Worm (Caenorhabditis elegans) whole organism, early embryonic: ENCODE measurements around the gene his-39.

ENCODE experiments used
- B0310.2 ChIP-seq: sonication (generic microtip); optimal IDR thresholded peaks from 2 replicates; lab custom pipeline; 2016; ENCODE audit warnings: mild to moderate bottlenecking, missing genetic modification characterization, missing compliant biosample characterization
- F13C5.2 ChIP-seq: sonication (generic microtip); optimal IDR thresholded peaks from 2 replicates; lab custom pipeline; 2017; ENCODE audit warnings: mild to moderate bottlenecking, missing genetic modification characterization, inconsistent platforms, missing compliant biosample characterization
- ama-1 ChIP-seq: fragments of 150-350 bp; optimal IDR thresholded peaks from 2 replicates; lab custom pipeline; 2014
- ceh-36 ChIP-seq: sonication (generic microtip); optimal IDR thresholded peaks from 2 replicates; lab custom pipeline; 2016; ENCODE audit warnings: missing genetic modification characterization, inconsistent platforms, missing compliant biosample characterization
- flt-1 ChIP-seq: fragments of 200-800 bp; sonication (Bioruptor generic); IDR thresholded peaks from 2 replicates; pipeline ENCODE4 v1.3.6; 2022; ENCODE audit warnings: missing genetic modification characterization, missing compliant biosample characterization
- hmbx-1 ChIP-seq: sonication (generic microtip); optimal IDR thresholded peaks from 2 replicates; lab custom pipeline; 2016; ENCODE audit warnings: mild to moderate bottlenecking, missing genetic modification characterization, missing compliant biosample characterization
- hnd-1 ChIP-seq: sonication (generic microtip); optimal IDR thresholded peaks from 2 replicates; lab custom pipeline; 2016; ENCODE audit warnings: missing genetic modification characterization, missing compliant biosample characterization
- pes-1 ChIP-seq: fragments of 200-800 bp; sonication (Bioruptor generic); IDR thresholded peaks from 2 replicates; pipeline ENCODE4 v1.3.6; 2022; ENCODE audit warnings: missing genetic modification reagents, missing genetic modification characterization, missing compliant biosample characterization
- scrt-1 ChIP-seq: fragments of 200-800 bp; sonication (Bioruptor generic); IDR thresholded peaks from 2 replicates; pipeline ENCODE4 v1.3.6; 2022; ENCODE audit warnings: missing genetic modification characterization, missing compliant biosample characterization

DNA sequence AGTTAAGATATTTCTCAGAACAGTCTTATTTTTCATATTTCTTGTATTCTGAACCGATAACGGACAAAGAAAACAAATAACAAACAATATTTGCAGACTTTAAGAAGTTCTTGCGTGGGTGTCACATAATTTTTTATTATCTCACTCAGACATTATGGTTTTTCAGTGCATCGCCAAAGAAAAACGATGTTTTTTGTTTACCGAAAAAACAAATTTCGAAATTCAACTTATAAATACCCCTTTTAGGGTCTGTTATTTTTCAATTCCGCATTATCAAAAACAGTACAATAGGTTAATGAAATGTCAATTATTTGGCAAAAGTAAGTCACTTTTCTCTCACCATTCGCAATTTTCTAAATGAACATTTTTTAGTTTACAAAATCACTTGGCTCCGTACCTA is 718 bp downstream of the his-39 start, which contains the start of gene otpl-4:
- TF ChIP-seq F13C5.2 (tag; lab: Kevin White, UChicago) (no peak), ama-1 (lab: Kevin White, UChicago) (no peak), pes-1 (GFP tag; lab: Robert Waterston, UW) (no peak), hnd-1 (no peak), scrt-1 (GFP tag; lab: Robert Waterston, UW) (no peak), B0310.2 (tag; lab: Kevin White, UChicago) (no peak), ceh-36 (tag; lab: Kevin White, UChicago) (no peak), hmbx-1 (tag; lab: Kevin White, UChicago) (no peak), flt-1 (GFP tag; lab: Robert Waterston, UW) (no peak)
